Fruit fly (Drosophila melanogaster): Measurements from ENCODE around the gene CG12219.

The CG12219 gene

DNA sequence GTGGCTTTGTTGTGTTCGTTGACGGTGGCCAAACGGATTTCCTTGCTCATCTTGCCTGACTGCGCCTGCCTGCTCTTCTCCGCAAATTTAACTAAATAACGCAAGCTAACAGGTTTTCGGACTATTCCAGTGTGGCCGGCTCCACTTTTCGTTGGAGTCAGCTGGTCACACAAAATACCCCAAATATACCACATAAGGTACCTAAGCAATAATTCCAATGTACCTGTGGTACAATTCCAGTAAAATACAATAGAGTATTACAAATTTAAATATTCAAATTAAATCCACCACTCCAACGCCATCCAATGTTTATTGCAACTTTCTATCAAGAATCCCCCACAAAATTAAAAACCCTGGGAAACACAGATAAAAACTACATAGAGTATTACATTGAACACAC lies 24.5 kb downstream of the CG12219 start, which contains the start of gene CG3566:
CG3566 (minus strand) TSS at position 135 of the 400 bp plus-strand sequence.
- TF ChIP-seq Eip78C (GFP tag) (peak; percentile 63), Gug (GFP tag; IDR thresholded peaks at IDR 0.05) (no peak), eg (GFP tag; IDR thresholded peaks at IDR 0.05) (no peak), Blimp-1 (GFP tag; optimal IDR thresholded peaks at IDR 0.05) (no peak), Lpt (GFP tag; optimal IDR thresholded peaks at IDR 0.05) (no peak), cyc (GFP tag; optimal IDR thresholded peaks at IDR 0.05) (no peak), esn (GFP tag; optimal IDR thresholded peaks at IDR 0.05) (peak; percentile 21), topi (GFP tag; optimal IDR thresholded peaks at IDR 0.05) (no peak), CG10631 (GFP tag; optimal IDR thresholded peaks at IDR 0.05) (no peak), net (GFP tag; optimal IDR thresholded peaks at IDR 0.05) (no peak), CG32006 (GFP tag; optimal IDR thresholded peaks at IDR 0.05) (no peak), CG31627 (GFP tag; optimal IDR thresholded peaks at IDR 0.05) (no peak), fd59A (GFP tag; optimal IDR thresholded peaks at IDR 0.05) (no peak), Sox15 (GFP tag; optimal IDR thresholded peaks at IDR 0.05) (no peak), lz (GFP tag; optimal IDR thresholded peaks at IDR 0.05) (no peak), CG11294 (GFP tag; IDR thresholded peaks at IDR 0.05) (no peak), Smox (GFP tag; optimal IDR thresholded peaks at IDR 0.05) (no peak), CG8632 (GFP tag; optimal IDR thresholded peaks at IDR 0.05) (no peak), CG15336 (GFP tag; IDR thresholded peaks at IDR 0.05) (0 out of 2 replicates have a peak, but pooled peaks have one; percentile 27), CG4318 (GFP tag; optimal IDR thresholded peaks at IDR 0.05) (no peak), pdm3 (GFP tag; optimal IDR thresholded peaks at IDR 0.05) (no peak), OdsH (GFP tag; optimal IDR thresholded peaks at IDR 0.05) (no peak), Eip75B (GFP tag; optimal IDR thresholded peaks at IDR 0.05) (no peak), CG6276 (GFP tag; optimal IDR thresholded peaks at IDR 0.05) (no peak), dac (GFP tag; optimal IDR thresholded peaks at IDR 0.05) (no peak), CG6163 (GFP tag; IDR thresholded peaks at IDR 0.05) (no peak), ss (GFP tag; optimal IDR thresholded peaks at IDR 0.05) (no peak), CG11902 (GFP tag; optimal IDR thresholded peaks at IDR 0.05) (no peak), CG11762 (GFP tag; optimal IDR thresholded peaks at IDR 0.05; ENCODE audit: insufficient read depth) (no peak), vri (GFP tag; optimal IDR thresholded peaks at IDR 0.05) (peak; percentile 16), CG6854 (GFP tag; optimal IDR thresholded peaks at IDR 0.05) (no peak), salr (GFP tag; optimal IDR thresholded peaks at IDR 0.05) (no peak), CG3032 (tag; optimal IDR thresholded peaks at IDR 0.05) (no peak), Ets21C (GFP tag; optimal IDR thresholded peaks at IDR 0.05) (no peak), acj6 (GFP tag; optimal IDR thresholded peaks at IDR 0.05) (no peak), CG10669 (GFP tag; optimal IDR thresholded peaks at IDR 0.05) (no peak), dsx (GFP tag; optimal IDR thresholded peaks at IDR 0.05; ENCODE audit: poor library complexity, severe bottlenecking) (peak; percentile 0), CG7368 (GFP tag; optimal IDR thresholded peaks at IDR 0.05) (no peak), Met (GFP tag; optimal IDR thresholded peaks at IDR 0.05) (no peak), CG1621 (tag; optimal IDR thresholded peaks at IDR 0.05) (peak; percentile 12), svp (GFP tag) (peak; percentile 52), CG6792 (GFP tag; optimal IDR thresholded peaks at IDR 0.05) (no peak), Eip93F (GFP tag; optimal IDR thresholded peaks at IDR 0.05) (no peak), CG34406 (GFP tag; optimal IDR thresholded peaks at IDR 0.05) (no peak), fd85E (GFP tag; optimal IDR thresholded peaks at IDR 0.05) (no peak), achi (GFP tag; optimal IDR thresholded peaks at IDR 0.05) (no peak), Sox14 (GFP tag; optimal IDR thresholded peaks at IDR 0.05) (peak; percentile 12)
